Worm (Caenorhabditis elegans): ENCODE data around the gene F08G12.11.

DNA sequence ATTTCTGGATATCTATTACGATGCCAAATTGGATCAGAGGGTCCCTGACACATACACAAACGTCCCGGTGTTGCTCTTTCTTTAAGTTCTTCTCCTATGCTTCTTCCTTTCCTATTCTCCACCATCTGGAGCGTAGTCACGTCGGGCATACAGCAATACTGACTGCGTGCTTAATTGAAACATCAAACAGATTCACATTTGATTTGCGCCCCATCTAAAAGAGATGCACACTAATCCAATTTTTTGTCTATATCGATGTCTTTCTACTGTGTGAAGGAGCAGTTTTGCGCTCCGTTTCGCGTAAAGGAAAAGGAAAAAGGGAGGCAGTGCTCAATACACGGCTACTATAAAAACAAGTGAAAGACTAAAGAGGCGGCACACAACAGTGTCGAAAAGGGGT is 13.3 kb upstream of the F08G12.11 start:
- TF ChIP-seq nhr-232 (tag; optimal IDR thresholded peaks at IDR 0.05) (no peak), rnt-1 (tag; optimal IDR thresholded peaks at IDR 0.05) (no peak), sox-4 (tag; optimal IDR thresholded peaks at IDR 0.05) (no peak), hlh-8 (tag; optimal IDR thresholded peaks at IDR 0.05) (no peak), ama-1 (optimal IDR thresholded peaks at IDR 0.05) (no peak), pqm-1 (tag; optimal IDR thresholded peaks at IDR 0.05) (no peak), fkh-10 (GFP tag; optimal IDR thresholded peaks at IDR 0.05) (no peak), ttx-3 (tag; optimal IDR thresholded peaks at IDR 0.05) (no peak), lin-11 (tag; optimal IDR thresholded peaks at IDR 0.05) (no peak)
